Worm (Caenorhabditis elegans): ENCODE measurements around the gene W06E11.1.

W06E11.1 gene

DNA sequence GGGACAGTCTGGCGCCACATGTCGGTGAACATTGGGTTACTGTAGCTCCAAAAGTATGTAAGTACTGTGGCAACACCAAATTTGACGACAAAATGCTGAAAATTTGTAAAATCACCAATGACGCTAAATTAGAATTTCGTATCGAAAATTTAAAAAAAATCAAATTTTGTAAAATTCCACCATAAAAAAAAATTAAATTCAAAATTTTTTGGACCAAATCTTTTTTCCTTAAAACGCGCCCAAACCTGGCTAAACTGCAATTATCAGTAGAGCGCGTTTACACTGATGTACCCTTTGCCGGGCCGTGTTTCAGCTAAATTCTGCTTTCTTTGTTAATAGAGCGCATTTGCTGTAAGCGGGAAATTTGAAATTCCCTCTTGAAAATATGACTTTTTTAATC, 10.4 kb upstream of the W06E11.1 start, which contains the start of gene T19C3.6:
TSS of gene T19C3.6 (minus strand) at position 101 of the 400 bp plus-strand sequence.
- TF ChIP-seq unc-62 (GFP tag; optimal IDR thresholded peaks at IDR 0.05): no peak

DNA sequence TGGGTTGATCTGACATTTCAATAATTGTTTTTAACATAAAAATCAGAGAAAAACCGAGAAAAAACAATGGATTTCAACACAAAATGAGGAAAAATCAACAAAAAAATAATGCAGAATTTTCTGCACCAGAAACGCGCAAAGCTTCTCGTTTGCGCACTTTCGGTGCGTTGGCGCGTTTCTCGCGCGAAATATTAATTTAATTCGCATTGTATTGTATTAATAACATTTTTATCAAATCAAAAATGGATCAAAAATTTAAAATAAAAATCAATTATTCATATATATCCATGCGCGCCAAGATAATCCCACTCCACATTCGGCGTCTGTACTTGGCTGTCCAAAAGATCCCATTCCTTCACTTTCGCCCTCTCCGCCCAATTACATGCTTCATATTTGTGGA, 7.2 kb upstream of the W06E11.1 start, which contains the start of gene fem-2:
TSS of gene fem-2 (minus strand) at position 9 of the 400 bp plus-strand sequence.
- TF ChIP-seq unc-62 (GFP tag; optimal IDR thresholded peaks at IDR 0.05): no peak

DNA sequence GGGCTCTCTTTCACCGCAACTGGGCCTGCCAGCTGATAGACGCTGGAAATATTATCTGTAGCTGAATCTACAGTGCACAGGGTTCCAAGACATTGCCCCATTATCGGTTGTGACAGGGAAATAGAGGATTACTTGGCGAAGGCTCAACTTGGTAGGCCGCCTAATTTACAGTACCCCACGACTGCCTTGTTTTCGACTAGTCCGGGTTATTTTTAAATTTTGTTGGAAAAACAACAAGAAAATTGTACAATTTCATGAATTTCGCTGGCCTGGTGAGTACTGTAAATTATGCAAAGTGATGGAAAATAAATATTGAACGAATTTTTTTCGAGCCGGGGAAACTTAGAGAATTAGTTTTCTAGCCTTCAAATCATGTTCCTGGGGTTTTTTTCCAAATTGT, 5.8 kb upstream of the W06E11.1 start, which contains the start of gene T19C3.7:
TSS of gene T19C3.7 (minus strand) at position 101 of the 400 bp plus-strand sequence.
- no peak for TF ChIP-seq unc-62 (GFP tag; optimal IDR thresholded peaks at IDR 0.05)

DNA sequence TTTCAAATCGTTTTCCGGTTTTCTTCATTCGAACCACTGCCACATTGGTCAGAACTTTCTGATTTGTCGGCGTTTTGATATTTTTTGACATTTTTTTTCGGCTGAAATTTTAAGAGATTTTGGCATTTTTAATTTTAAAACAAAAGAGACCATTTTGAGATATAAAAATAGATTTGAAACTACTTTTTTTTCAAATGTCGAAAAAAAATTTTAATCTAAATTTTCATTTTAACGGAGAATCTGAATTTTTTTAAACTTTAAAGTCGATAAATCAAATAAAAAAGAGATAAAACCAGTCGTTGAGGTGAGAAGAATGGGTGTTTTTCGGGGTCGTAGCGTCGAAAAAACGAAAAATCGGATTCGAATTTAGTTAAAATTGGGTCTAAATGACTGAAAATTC, 3.5 kb upstream of the W06E11.1 start, which contains the start of gene sbds-1:
TSS of gene sbds-1 (minus strand) at position 101 of the 400 bp plus-strand sequence.
- TF ChIP-seq unc-62 (GFP tag; optimal IDR thresholded peaks at IDR 0.05): no peak

DNA sequence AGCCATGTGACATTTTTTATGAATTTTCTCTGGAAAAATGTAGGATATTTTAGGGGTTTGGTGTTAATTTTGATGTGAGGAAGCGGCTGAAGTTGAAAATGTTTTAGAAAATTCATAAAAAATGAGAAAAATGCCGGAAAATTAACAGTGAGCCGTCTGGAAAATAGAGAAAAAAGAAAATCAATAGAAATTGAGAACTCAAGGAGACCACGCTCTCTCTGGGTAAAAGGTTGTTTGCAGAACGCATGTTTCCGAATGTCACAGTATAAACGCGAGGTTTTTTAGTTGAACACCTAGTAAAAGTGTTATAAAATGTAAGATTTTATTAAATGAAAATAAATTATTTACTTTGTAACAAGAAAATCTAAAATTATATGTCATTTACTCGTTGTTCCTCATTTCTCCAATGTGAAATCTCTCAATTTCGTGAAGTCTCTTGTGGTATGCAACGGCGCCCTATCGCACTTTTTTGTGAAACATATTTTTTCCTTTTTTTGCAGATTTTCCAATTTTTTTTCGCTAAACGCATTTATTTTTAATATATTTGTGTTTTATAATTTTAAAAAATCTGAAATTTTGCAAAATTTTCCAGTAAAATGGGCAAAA, 1.6 kb upstream of the W06E11.1 start, which contains the start of the genes tag-266 and tag-267:
TSS of gene tag-266 (minus strand) at position 29 of the 606 bp plus-strand sequence.
TSS of gene tag-267 (plus strand) at position 593 of the 606 bp plus-strand sequence.
- TF ChIP-seq unc-62 (GFP tag; optimal IDR thresholded peaks at IDR 0.05): no peak

DNA sequence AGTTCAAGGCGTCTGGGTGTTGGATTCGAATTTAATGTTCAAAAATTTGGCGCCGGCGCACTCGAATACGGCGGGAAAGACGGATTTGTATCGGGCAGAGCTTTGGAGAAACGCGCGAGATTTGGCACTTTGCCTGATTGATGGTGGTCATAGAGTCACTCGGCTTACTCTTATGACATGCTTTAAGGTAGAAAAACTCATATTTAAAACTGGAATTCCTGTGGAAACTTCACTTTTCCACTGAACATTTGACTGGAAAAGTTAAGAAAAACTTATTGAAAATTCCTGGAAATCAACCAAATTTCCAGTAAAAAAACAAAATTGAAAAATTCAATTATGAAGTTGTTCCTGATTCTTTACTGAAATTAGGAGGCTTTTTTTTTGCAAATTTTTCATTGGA, 2.8 kb downstream of the W06E11.1 start:
- TF ChIP-seq unc-62 (GFP tag; optimal IDR thresholded peaks at IDR 0.05): no peak

DNA sequence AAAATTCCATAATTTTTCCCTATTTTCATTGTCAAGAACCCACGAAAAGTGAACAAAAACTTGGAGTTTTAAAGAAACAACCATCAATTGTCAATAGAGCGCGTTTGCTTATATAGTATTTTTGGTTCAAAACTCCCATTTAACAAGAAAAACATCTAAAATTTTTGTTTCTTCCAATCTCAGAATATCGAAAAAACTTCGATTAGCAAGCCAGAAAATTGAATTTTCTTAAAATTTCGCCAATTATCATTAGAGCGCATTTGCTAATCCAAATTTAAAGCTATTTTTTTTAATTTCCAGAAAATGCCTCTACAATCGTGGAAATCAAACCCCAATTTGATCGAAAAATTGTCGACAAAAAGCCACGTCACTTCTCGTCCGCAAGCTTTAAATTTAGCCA, 4.6 kb downstream of the W06E11.1 start, which contains the start of gene orai-1:
TSS of gene orai-1 (plus strand) at position 301 of the 400 bp plus-strand sequence.
- TF ChIP-seq unc-62 (GFP tag; optimal IDR thresholded peaks at IDR 0.05): no peak

DNA sequence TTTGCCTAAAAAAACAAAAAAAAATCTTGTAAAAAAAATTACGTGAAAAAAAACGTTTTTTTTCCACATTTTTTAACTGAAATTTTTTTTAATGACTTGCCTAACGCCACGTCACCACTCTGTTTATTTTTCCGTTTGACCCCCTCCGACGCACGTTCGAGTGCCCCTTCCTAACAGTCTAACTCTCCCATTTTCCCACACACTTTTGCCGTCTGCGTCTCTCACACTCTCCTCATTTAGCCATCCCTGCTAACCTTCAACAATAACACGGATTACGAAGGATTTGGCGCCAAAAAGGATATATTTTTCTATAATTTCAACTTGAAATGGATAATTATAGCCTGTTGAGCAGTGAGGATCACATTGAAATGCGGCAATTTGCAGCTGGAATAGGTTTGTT, 5.4 kb downstream of the W06E11.1 start:
- no peak for TF ChIP-seq unc-62 (GFP tag; optimal IDR thresholded peaks at IDR 0.05)

DNA sequence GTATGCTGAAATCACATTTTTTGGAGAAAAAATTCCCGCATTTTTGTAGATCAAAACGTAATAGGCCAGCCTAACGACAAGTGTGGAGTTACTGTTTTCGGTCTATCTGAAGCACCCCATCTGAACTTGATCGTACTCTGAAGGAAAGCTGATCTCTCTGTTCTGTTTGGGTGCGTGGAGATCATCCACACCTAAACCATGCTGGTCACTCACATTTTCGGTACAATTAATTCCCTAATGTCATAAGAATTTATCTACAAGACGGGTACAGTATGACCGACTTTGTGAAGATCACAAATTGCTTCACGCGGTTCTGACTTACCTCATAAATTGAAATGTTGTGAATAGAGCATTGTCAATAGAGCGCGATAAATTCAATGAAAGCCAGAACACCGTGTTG, 8.1 kb downstream of the W06E11.1 start:
- no peak for TF ChIP-seq unc-62 (GFP tag; optimal IDR thresholded peaks at IDR 0.05)

DNA sequence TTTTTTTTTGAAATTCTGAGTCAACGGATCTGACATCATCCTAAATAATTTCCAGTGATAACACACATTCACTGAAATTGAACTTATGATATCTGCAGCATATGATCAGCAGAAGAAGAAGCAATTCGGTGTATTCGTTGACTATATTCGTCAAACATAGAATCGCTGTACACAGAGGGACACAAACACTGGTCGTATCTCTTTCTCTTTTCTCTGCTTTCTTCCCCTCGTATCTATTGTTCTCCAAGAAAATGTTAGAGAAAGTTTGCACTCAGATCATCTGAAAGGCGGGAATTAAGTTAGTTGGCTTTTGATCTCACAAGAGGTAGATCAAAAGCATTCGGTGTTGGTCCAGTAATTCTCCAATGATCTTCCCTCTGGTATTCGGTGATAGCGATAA, 8.7 kb downstream of the W06E11.1 start:
- no peak for TF ChIP-seq unc-62 (GFP tag; optimal IDR thresholded peaks at IDR 0.05)

DNA sequence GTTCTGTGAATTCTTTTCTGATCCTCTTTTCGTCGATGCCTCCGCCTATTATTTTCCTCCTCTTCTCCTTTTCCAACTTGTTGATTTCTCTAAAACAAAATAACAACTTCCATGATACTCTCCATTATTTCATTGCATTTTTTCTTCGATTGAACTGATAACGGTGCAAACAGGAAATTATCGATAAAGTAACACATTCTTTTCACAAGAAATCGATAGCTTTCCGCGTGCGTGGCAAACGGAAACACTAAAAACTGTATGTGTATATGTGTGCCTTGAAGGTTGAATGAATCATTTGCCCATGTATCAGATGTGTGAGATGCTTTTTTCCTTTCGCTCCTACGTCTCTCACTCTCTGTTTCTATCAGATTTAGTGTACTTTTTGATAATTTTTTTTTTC, 9.7 kb downstream of the W06E11.1 start:
- no peak for TF ChIP-seq unc-62 (GFP tag; optimal IDR thresholded peaks at IDR 0.05)

DNA sequence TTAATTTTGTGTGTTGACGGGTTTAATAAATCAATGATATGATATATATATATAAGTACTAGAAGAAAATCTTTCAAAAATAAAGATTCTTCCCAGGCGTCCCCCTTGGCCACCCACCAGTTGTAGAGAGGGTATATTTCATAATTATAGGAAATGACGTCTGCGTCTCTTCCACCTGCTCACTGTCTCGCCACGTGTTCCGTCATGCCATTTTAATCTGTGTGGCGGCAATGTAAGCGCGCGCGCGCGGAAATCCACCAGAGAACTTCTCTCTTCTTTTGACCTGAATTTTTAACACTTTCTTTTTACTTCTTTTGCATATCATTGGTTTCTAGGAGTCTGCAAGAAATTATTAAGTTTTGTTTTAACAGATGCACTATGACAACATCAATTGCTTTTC, 12.5 kb downstream of the W06E11.1 start:
- TF ChIP-seq unc-62 (GFP tag; optimal IDR thresholded peaks at IDR 0.05): no peak

DNA sequence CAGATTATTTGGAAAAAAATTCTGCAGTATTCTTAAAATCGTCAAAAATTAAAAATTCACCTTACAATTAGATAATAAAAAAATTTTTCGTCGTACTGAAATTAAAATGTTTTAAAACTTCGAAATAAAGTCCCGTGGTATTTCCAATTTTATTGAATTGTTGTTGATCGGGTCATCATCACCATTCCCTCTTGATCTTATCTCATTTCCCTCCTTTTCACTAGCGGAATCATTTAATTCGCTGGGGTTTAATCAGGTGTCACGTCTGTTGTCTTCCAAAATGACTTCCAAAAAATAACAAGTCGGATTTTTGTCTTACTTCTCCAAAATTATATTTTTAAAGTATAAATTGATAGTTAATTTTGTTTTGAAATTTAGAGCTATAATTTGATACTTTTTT, 14.8 kb downstream of the W06E11.1 start:
- no peak for TF ChIP-seq unc-62 (GFP tag; optimal IDR thresholded peaks at IDR 0.05)

DNA sequence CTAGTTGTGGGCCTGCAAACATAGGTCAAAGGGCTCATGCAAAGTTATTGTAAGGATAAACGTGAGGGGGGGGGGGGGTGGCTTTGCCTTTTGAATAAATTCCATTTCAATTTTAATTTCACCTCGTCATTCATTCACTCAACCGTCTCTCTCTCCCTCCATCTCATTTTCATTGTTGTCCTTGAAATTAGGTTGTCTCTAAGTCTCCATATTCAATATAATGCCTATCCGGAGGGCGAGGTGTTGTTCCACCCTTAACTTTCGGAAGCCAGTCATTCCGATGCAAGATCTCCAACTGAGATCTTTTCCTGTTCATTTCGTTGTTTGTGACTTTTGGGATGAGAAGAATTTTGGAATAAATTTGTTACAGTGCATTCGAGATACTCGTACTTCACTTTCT, 15.4 kb downstream of the W06E11.1 start:
- no peak for TF ChIP-seq unc-62 (GFP tag; optimal IDR thresholded peaks at IDR 0.05)

DNA sequence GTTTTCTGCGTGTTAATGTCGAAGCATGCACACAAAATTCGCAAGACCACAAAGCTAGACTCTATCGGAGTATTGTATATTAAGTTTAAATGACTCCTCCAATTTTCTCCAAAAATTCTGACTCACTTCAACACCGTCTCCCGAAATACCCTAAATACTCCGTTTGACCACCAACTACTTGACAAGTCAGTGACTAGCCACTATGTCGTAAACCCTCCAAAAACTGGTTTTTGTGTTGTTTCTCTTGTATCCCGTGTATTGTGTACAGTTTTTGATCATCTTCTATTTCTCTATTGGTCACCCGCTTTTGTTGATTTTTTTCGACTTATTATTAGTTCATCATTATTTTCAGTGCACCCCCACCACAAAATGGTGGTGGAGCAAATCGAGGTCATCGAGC, 16.5 kb downstream of the W06E11.1 start, which contains the start of gene C09F5.1:
TSS of gene C09F5.1 (plus strand) at position 353 of the 400 bp plus-strand sequence.
- no peak for TF ChIP-seq unc-62 (GFP tag; optimal IDR thresholded peaks at IDR 0.05)

DNA sequence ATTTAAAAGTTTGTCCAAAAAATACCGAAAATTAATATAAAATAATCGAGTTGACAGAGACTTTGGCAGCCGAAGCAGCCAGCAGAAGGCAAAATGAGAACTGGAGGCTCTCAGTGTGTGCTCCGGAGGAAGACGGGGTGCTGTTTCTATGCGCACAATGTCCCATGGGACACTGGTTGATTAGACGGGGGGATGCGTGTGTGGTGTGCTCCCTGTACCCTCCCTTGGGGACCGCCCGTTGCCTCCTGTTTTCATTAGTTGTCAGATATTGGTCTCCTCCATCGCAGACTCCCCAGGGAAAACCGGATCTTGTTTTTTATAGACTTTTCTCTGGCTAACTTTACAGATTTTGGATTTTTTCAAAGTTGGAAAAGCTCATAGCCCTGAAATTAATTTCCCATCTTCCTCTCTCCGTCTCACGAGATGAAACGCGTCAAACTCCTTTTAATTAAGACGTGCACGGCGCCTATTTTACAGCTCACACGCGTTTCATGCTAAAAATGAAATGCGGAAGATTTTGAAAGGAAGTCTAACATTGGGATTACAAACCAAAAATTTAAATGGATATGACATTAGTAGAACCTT, 23.4 kb downstream of the W06E11.1 start, which contains the start of gene C09F5.3:
TSS of gene C09F5.3 (minus strand) at position 94 of the 585 bp plus-strand sequence.
- TF ChIP-seq unc-62 (GFP tag; optimal IDR thresholded peaks at IDR 0.05): no peak

All from whole organism, dauer.